Worm (Caenorhabditis elegans): ENCODE measurements around the gene C23H3.2.

C23H3.2 gene

DNA sequence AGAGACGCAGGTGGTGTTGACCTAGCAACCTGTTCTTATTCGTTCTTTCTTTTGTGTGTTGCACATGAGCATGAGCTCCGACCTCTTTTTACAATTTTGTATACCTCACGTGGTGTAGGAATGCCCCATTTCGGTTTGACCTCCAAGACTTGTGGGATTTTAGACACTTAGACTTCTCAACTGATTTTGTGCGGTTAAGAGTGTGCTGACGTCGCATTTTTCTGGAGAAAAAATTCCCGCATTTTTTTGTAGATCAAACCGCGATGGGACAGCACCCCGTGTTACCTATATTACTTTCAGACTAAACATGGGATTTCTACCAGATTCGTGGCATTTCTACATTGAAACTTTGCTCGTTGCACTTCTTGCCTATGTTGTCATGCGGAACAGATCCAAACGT lies 9.8 kb upstream of the C23H3.2 start, which contains the start of gene sptl-1:
Gene sptl-1, plus strand, starts transcription at position 301 of the 400 bp plus-strand sequence.
- TF ChIP-seq ama-1 (optimal IDR thresholded peaks at IDR 0.05) (no peak), elt-2 (tag; optimal IDR thresholded peaks at IDR 0.05) (no peak), nhr-237 (tag; optimal IDR thresholded peaks at IDR 0.05) (no peak), pha-4 (tag; optimal IDR thresholded peaks at IDR 0.05) (no peak), ztf-11 (tag; optimal IDR thresholded peaks at IDR 0.05) (no peak), ZK546.5 (tag; optimal IDR thresholded peaks at IDR 0.05) (no peak), ceh-16 (tag; optimal IDR thresholded peaks at IDR 0.05) (no peak), nhr-12 (tag; optimal IDR thresholded peaks at IDR 0.05) (no peak), R02D3.7 (tag; optimal IDR thresholded peaks at IDR 0.05) (no peak), ceh-82 (tag; optimal IDR thresholded peaks at IDR 0.05) (no peak), unc-39 (tag; optimal IDR thresholded peaks at IDR 0.05) (no peak), lsy-12 (tag; optimal IDR thresholded peaks at IDR 0.05) (no peak), zag-1 (tag; optimal IDR thresholded peaks at IDR 0.05) (no peak), nfya-1 (tag; optimal IDR thresholded peaks at IDR 0.05; ENCODE audit: insufficient read depth) (no peak), nhr-25 (tag; optimal IDR thresholded peaks at IDR 0.05) (no peak), elt-1 (tag; optimal IDR thresholded peaks at IDR 0.05) (no peak), lin-39 (tag; optimal IDR thresholded peaks at IDR 0.05) (no peak), elt-3 (tag; optimal IDR thresholded peaks at IDR 0.05) (no peak), sea-2 (GFP tag; optimal IDR thresholded peaks at IDR 0.05) (no peak), nhr-43 (tag; optimal IDR thresholded peaks at IDR 0.05; ENCODE audit: poor library complexity, severe bottlenecking) (no peak)

DNA sequence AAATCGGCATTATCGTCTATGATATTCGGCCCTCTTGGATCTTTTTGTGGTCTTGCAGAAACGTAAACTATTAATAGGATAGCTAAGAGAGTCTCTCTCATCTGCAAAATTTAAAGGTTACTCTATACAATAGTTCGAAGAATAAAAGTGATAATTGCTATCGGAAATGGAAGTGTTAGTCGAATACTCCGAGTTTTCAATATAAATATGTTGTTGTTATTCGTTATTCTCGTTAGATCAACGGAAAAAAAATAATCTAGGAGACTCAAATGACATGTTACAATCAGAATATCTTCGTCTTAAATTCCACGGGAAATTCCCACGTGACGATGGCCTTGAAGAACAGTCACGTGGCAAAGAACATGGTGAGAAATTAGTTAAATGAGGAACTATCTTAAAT lies 5.9 kb upstream of the C23H3.2 start, which contains the start of gene tre-5:
Gene tre-5, minus strand, starts transcription at position 101 of the 400 bp plus-strand sequence.
- no peak for TF ChIP-seq nhr-23 (tag; optimal IDR thresholded peaks at IDR 0.05)
- TF ChIP-seq eor-1 (tag; optimal IDR thresholded peaks at IDR 0.05): no peak
- TF ChIP-seq elt-3 (tag; optimal IDR thresholded peaks at IDR 0.05): no peak
- TF ChIP-seq ztf-11 (tag; optimal IDR thresholded peaks at IDR 0.05): no peak
- no peak for TF ChIP-seq fkh-10 (GFP tag; optimal IDR thresholded peaks at IDR 0.05)
- no peak for TF ChIP-seq daf-12 (tag; optimal IDR thresholded peaks at IDR 0.05)
- TF ChIP-seq nhr-11 (tag; optimal IDR thresholded peaks at IDR 0.05): no peak
- no peak for TF ChIP-seq nhr-25 (tag; optimal IDR thresholded peaks at IDR 0.05)
- TF ChIP-seq ceh-82 (tag; optimal IDR thresholded peaks at IDR 0.05): no peak
- no peak for TF ChIP-seq ZK546.5 (tag; optimal IDR thresholded peaks at IDR 0.05)

DNA sequence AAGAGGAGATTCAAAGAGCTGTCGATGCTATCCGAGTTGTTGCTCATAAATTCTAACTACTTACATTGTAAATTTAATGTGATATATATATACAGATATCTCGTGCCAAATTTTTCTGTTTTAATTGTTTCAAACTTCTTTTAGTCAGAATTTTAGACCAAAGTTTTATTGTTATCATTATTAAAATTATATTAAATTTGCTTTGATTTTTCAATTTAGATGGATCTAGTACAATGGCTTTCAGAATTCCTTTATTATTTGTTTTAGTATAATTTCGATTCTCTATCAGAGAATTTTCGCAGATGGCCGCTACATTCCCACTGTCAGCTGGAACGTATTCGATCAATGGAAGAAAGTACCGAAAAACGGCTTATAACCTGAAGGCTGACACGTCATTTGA lies 3.7 kb upstream of the C23H3.2 start, which contains the start of gene ascc-1:
Gene ascc-1, plus strand, starts transcription at position 301 of the 400 bp plus-strand sequence.
- TF ChIP-seq nhr-67 (tag; optimal IDR thresholded peaks at IDR 0.05): no peak
- TF ChIP-seq nhr-237 (tag; optimal IDR thresholded peaks at IDR 0.05): no peak
- TF ChIP-seq ceh-28 (tag; optimal IDR thresholded peaks at IDR 0.05): no peak
- TF ChIP-seq elt-1 (tag; optimal IDR thresholded peaks at IDR 0.05): no peak
- TF ChIP-seq tbx-2 (tag; optimal IDR thresholded peaks at IDR 0.05): no peak
- TF ChIP-seq snpc-4 (tag; optimal IDR thresholded peaks at IDR 0.05): no peak

DNA sequence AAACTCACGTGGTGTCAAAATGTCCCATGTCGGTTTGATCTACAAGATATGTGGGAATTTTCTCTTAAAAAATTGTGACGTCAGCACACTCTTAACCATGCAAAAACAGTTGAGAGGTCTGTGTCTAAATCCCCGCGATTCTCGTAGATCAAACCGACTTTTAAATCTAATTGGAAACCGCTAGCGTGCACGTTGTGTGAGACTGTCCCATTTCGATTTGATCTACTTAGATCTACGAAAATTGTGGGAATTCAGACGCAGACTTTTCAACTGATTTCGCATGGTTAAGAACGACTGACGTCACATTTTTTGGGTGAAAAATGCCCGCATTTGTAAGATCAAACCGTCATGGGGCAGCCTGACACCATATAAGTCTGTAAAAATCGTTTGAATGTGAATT lies 3.2 kb upstream of the C23H3.2 start:
- no peak for TF ChIP-seq nhr-77 (tag; optimal IDR thresholded peaks at IDR 0.05)
- TF ChIP-seq zag-1 (tag; optimal IDR thresholded peaks at IDR 0.05): no peak
- TF ChIP-seq pha-4 (tag; optimal IDR thresholded peaks at IDR 0.05): no peak
- TF ChIP-seq mml-1 (tag; optimal IDR thresholded peaks at IDR 0.05): no peak
- TF ChIP-seq unc-39 (tag; optimal IDR thresholded peaks at IDR 0.05): no peak
- no peak for TF ChIP-seq nfya-1 (tag; optimal IDR thresholded peaks at IDR 0.05; ENCODE audit: insufficient read depth)
- TF ChIP-seq fkh-2 (tag; optimal IDR thresholded peaks at IDR 0.05): no peak
- no peak for TF ChIP-seq ceh-16 (tag; optimal IDR thresholded peaks at IDR 0.05)
- no peak for TF ChIP-seq sea-2 (GFP tag; optimal IDR thresholded peaks at IDR 0.05)
- no peak for TF ChIP-seq egl-27 (tag; optimal IDR thresholded peaks at IDR 0.05)
- no peak for TF ChIP-seq nhr-76 (tag; optimal IDR thresholded peaks at IDR 0.05)
- TF ChIP-seq lsy-12 (tag; optimal IDR thresholded peaks at IDR 0.05): no peak
- TF ChIP-seq egl-5 (tag; optimal IDR thresholded peaks at IDR 0.05): no peak
- no peak for TF ChIP-seq unc-62 (GFP tag; optimal IDR thresholded peaks at IDR 0.05)
- no peak for TF ChIP-seq nhr-28 (tag; optimal IDR thresholded peaks at IDR 0.05)
- no peak for TF ChIP-seq lin-39 (tag; optimal IDR thresholded peaks at IDR 0.05)
- no peak for TF ChIP-seq nhr-12 (tag; optimal IDR thresholded peaks at IDR 0.05)
- no peak for TF ChIP-seq elt-3 (tag; optimal IDR thresholded peaks at IDR 0.05)
